Fruit fly (Drosophila melanogaster) whole organism, larva: ENCODE measurements around the gene Ptpa.
A peak's percentile ranks its signal among the peaks of the same experiment; 100 is the strongest.

Experiments used
- noc ChIP-seq: fragments of 200-800 bp; sonication (Bioruptor generic); optimal IDR thresholded peaks from 3 replicates; lab custom pipeline; 2019; ENCODE audit warnings: missing biosample characterization, mild to moderate bottlenecking, missing genetic modification characterization, moderate library complexity

Ptpa gene

dm6 chr2L:3376684-3377086 is at the start of gene Ptpa, which contains the start of gene CG9662:
TSS of gene Ptpa (plus strand) at chr2L:3377002.
TSS of gene CG9662 (minus strand) at chr2L:3376737.
- no peak for TF ChIP-seq noc (tag; lab: Kevin White, UChicago)

dm6 chr2L:3327603-3328002 is 49.2 kb upstream of the Ptpa start, which contains the start of gene CG33282:
TSS of gene CG33282 (plus strand) at chr2L:3327903.
- no peak for TF ChIP-seq noc (tag; lab: Kevin White, UChicago)

- no peak for TF ChIP-seq noc (tag; lab: Kevin White, UChicago)
Measured at dm6 chr2L:3330628-3331027, 46.2 kb upstream of the Ptpa start, which contains the start of gene CG3285. TSS of gene CG3285 (plus strand) at chr2L:3330928.

dm6 chr2L:3332514-3332913 is 44.3 kb upstream of the Ptpa start, which contains the start of gene CG15408:
TSS of gene CG15408 (plus strand) at chr2L:3332814.
- TF ChIP-seq noc (tag; lab: Kevin White, UChicago), result no peak

dm6 chr2L:3338566-3339215 is 38.1 kb upstream of the Ptpa start:
- TF ChIP-seq noc (tag; lab: Kevin White, UChicago), result no peak

dm6 chr2L:3339420-3339819 is 37.4 kb upstream of the Ptpa start:
- TF ChIP-seq noc (tag; lab: Kevin White, UChicago), result no peak

dm6 chr2L:3341231-3341935 is 35.4 kb upstream of the Ptpa start:
- peak; percentile 55 for TF ChIP-seq noc (tag; lab: Kevin White, UChicago)

- no peak for TF ChIP-seq noc (tag; lab: Kevin White, UChicago)
Measured at dm6 chr2L:3342369-3342768, 34.4 kb upstream of the Ptpa start.

dm6 chr2L:3345763-3346482 is 30.9 kb upstream of the Ptpa start:
- no peak for TF ChIP-seq noc (tag; lab: Kevin White, UChicago)

- no peak for TF ChIP-seq noc (tag; lab: Kevin White, UChicago)
Measured at dm6 chr2L:3346483-3346839, 30.3 kb upstream of the Ptpa start.

dm6 chr2L:3348146-3348747 is 28.6 kb upstream of the Ptpa start:
- no peak for TF ChIP-seq noc (tag; lab: Kevin White, UChicago)

dm6 chr2L:3351575-3352219 is 25.1 kb upstream of the Ptpa start:
- no peak for TF ChIP-seq noc (tag; lab: Kevin White, UChicago)

- TF ChIP-seq noc (tag; lab: Kevin White, UChicago), result no peak
Measured at dm6 chr2L:3352927-3353326, 23.9 kb upstream of the Ptpa start.

- no peak for TF ChIP-seq noc (tag; lab: Kevin White, UChicago)
Measured at dm6 chr2L:3353791-3354190, 23.0 kb upstream of the Ptpa start.

dm6 chr2L:3354642-3355380 is 22.0 kb upstream of the Ptpa start, which contains the start of gene E23:
TSS of gene E23 (minus strand) at chr2L:3354829.
- peak; percentile 97 for TF ChIP-seq noc (tag; lab: Kevin White, UChicago)
